Worm (Caenorhabditis elegans): Measurements from ENCODE around the gene str-23.

The str-23 gene

DNA sequence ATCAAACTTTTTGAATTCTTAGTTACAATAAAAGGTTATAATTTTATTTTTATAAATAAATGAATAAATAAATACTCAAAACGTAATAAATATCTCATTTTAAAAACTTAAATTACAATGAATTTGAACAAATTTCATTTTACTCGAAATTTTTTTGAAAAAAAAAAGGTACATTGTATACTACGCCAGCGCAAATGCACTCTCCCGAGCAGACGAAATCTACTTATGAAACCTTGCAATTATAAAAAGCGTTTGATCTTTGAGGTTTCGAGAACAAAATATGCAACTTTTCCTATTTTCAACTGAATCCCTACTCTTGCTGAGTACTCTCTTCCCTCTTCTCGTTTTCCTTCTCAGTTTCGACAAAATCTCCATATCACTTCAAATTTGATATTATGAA is 43.0 kb downstream of the str-23 start, which contains the start of gene nhr-197:
nhr-197 (plus strand) TSS at position 301 of the 400 bp plus-strand sequence.
- TF ChIP-seq pqm-1 (tag; optimal IDR thresholded peaks at IDR 0.05) (no peak), daf-12 (tag; optimal IDR thresholded peaks at IDR 0.05) (no peak), hmg-11 (tag; optimal IDR thresholded peaks at IDR 0.05) (no peak)

- no peak for TF ChIP-seq nhr-237 (tag; optimal IDR thresholded peaks at IDR 0.05)
- TF ChIP-seq ZK546.5 (tag; optimal IDR thresholded peaks at IDR 0.05): no peak
- no peak for TF ChIP-seq ztf-4 (tag; optimal IDR thresholded peaks at IDR 0.05)
- no peak for TF ChIP-seq tbx-2 (tag; optimal IDR thresholded peaks at IDR 0.05)
- no peak for TF ChIP-seq nhr-76 (tag; optimal IDR thresholded peaks at IDR 0.05)
- TF ChIP-seq egl-5 (tag; optimal IDR thresholded peaks at IDR 0.05): no peak
- no peak for TF ChIP-seq fos-1 (tag; optimal IDR thresholded peaks at IDR 0.05)
- TF ChIP-seq hmg-11 (tag; optimal IDR thresholded peaks at IDR 0.05): no peak
- no peak for TF ChIP-seq lin-15B (tag; optimal IDR thresholded peaks at IDR 0.05)
- no peak for TF ChIP-seq nhr-11 (tag; optimal IDR thresholded peaks at IDR 0.05)
- TF ChIP-seq unc-39 (tag; optimal IDR thresholded peaks at IDR 0.05): no peak
- TF ChIP-seq ceh-16 (tag; optimal IDR thresholded peaks at IDR 0.05): no peak
- TF ChIP-seq mml-1 (tag; optimal IDR thresholded peaks at IDR 0.05): no peak
- TF ChIP-seq pha-4 (tag; optimal IDR thresholded peaks at IDR 0.05): no peak
- TF ChIP-seq fkh-2 (tag; optimal IDR thresholded peaks at IDR 0.05): no peak
- no peak for TF ChIP-seq R02D3.7 (tag; optimal IDR thresholded peaks at IDR 0.05)
- no peak for TF ChIP-seq ama-1 (optimal IDR thresholded peaks at IDR 0.05)
- TF ChIP-seq sea-2 (GFP tag; optimal IDR thresholded peaks at IDR 0.05): no peak
Observed at ce11 chrV:15689952-15690351, 45.3 kb downstream of the str-23 start, which contains the start of gene nhr-268. Gene nhr-268, plus strand, starts transcription at chrV:15690252.

DNA sequence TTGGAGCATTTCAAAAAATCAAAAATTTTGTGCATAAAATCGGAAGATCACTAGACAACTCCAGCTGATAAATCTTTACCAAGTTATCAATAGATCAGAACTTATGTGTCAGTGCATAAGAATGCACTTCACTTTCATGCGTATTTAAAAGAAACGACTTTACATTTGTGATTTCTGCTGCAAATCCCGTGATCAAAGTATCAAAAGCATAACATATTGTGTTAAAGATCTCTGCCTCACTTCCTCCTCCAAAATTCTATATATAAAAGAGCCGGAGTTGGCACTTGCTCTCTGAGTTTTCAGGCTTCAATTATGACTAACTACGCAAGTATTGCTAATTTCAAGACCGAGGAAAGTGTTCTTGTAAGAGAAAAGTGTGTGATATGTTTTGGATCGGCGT is 49.0 kb downstream of the str-23 start, which contains the start of gene nhr-198:
nhr-198 (plus strand) TSS at position 313 of the 400 bp plus-strand sequence.
- TF ChIP-seq hmg-11 (tag; optimal IDR thresholded peaks at IDR 0.05) (no peak), ama-1 (optimal IDR thresholded peaks at IDR 0.05) (no peak), unc-39 (tag; optimal IDR thresholded peaks at IDR 0.05) (no peak), fkh-2 (tag; optimal IDR thresholded peaks at IDR 0.05) (no peak), pqm-1 (tag; optimal IDR thresholded peaks at IDR 0.05) (no peak), daf-12 (tag; optimal IDR thresholded peaks at IDR 0.05) (no peak), nhr-25 (tag; optimal IDR thresholded peaks at IDR 0.05) (no peak), lin-39 (tag; optimal IDR thresholded peaks at IDR 0.05) (no peak), ceh-16 (tag; optimal IDR thresholded peaks at IDR 0.05) (no peak), nfya-1 (tag; optimal IDR thresholded peaks at IDR 0.05; ENCODE audit: insufficient read depth) (no peak), egl-5 (tag; optimal IDR thresholded peaks at IDR 0.05) (no peak), lin-15B (tag; optimal IDR thresholded peaks at IDR 0.05) (no peak)

All from whole organism, L3 larva.